Fruit fly (Drosophila melanogaster) whole organism, prepupa: ENCODE data around the gene CG7789.
A peak's percentile ranks its signal among the peaks of the same experiment; 100 is the strongest.

Experiments
- Blimp-1 ChIP-seq: fragments of 200-800 bp; sonication (Bioruptor generic); optimal IDR thresholded peaks from 3 replicates; lab custom pipeline; 2017; ENCODE audit warnings: missing biosample characterization, missing genetic modification characterization, mild to moderate bottlenecking, moderate library complexity, missing genetic modification reagents
- CG11294 ChIP-seq: fragments of 200-800 bp; sonication (Bioruptor generic); IDR thresholded peaks from 2 replicates; pipeline ENCODE4 v1.3.6; 2022; ENCODE audit warnings: missing biosample characterization, missing genetic modification characterization
- CG11762 ChIP-seq: fragments of 200-800 bp; sonication (Bioruptor generic); optimal IDR thresholded peaks from 3 replicates; lab custom pipeline; 2016; ENCODE audit warnings: missing biosample characterization, missing genetic modification characterization; ENCODE audit not compliant: insufficient read depth
- CG11902 ChIP-seq: fragments of 200-800 bp; sonication (Bioruptor generic); optimal IDR thresholded peaks from 3 replicates; lab custom pipeline; 2016; ENCODE audit warnings: missing biosample characterization, missing genetic modification characterization
- CG15336 ChIP-seq: fragments of 200-800 bp; sonication (Bioruptor generic); IDR thresholded peaks from 2 replicates; pipeline ENCODE4 v1.3.6; 2022; ENCODE audit warnings: missing biosample characterization, missing genetic modification characterization
- CG1621 ChIP-seq: fragments of 200-800 bp; sonication (Bioruptor generic); optimal IDR thresholded peaks from 3 replicates; lab custom pipeline; 2018; ENCODE audit warnings: missing biosample characterization, mild to moderate bottlenecking, missing genetic modification characterization
- CG16779 ChIP-seq: fragments of 200-800 bp; sonication (Bioruptor generic); optimal IDR thresholded peaks from 3 replicates; lab custom pipeline; 2017; ENCODE audit warnings: missing biosample characterization, mild to moderate bottlenecking, missing genetic modification characterization
- CG3032 ChIP-seq: fragments of 200-800 bp; optimal IDR thresholded peaks from 2 replicates; lab custom pipeline; 2019; ENCODE audit warnings: missing biosample characterization, mild to moderate bottlenecking, missing genetic modification characterization, moderate library complexity
- CG32006 ChIP-seq: fragments of 200-800 bp; sonication (Bioruptor generic); optimal IDR thresholded peaks from 3 replicates; lab custom pipeline; 2017; ENCODE audit warnings: missing biosample characterization, mild to moderate bottlenecking, missing genetic modification characterization
- CG34406 ChIP-seq: fragments of 200-800 bp; sonication (Bioruptor generic); optimal IDR thresholded peaks from 3 replicates; lab custom pipeline; 2016; ENCODE audit warnings: missing biosample characterization, missing genetic modification characterization
- CG3919 ChIP-seq: fragments of 200-800 bp; sonication (Bioruptor generic); optimal IDR thresholded peaks from 3 replicates; lab custom pipeline; 2016; ENCODE audit warnings: missing biosample characterization, missing genetic modification characterization
- CG6792 ChIP-seq: fragments of 200-800 bp; sonication (Bioruptor generic); optimal IDR thresholded peaks from 3 replicates; lab custom pipeline; 2016; ENCODE audit warnings: missing biosample characterization, missing genetic modification characterization
- CG6808 ChIP-seq: fragments of 200-800 bp; sonication (Bioruptor generic); optimal IDR thresholded peaks from 3 replicates; lab custom pipeline; 2017; ENCODE audit warnings: missing biosample characterization, missing genetic modification characterization, mild to moderate bottlenecking, moderate library complexity, missing genetic modification reagents
- CG7368 ChIP-seq: fragments of 200-800 bp; sonication (Bioruptor generic); optimal IDR thresholded peaks from 3 replicates; lab custom pipeline; 2016; ENCODE audit warnings: missing biosample characterization, missing genetic modification characterization
- CG8119 ChIP-seq: fragments of 200-800 bp; sonication (Bioruptor generic); IDR thresholded peaks from 3 replicates; pipeline ENCODE4 v1.3.6; 2022; ENCODE audit warnings: missing biosample characterization, missing genetic modification characterization
- CG8319 ChIP-seq: fragments of 200-800 bp; sonication (Bioruptor generic); optimal IDR thresholded peaks from 3 replicates; lab custom pipeline; 2016; ENCODE audit warnings: missing biosample characterization, missing genetic modification characterization
- CG9139 ChIP-seq: fragments of 200-800 bp; sonication (Bioruptor generic); optimal IDR thresholded peaks from 3 replicates; lab custom pipeline; 2017; ENCODE audit warnings: missing biosample characterization, mild to moderate bottlenecking, missing genetic modification characterization
- Eip75B ChIP-seq: fragments of 200-800 bp; sonication (Bioruptor generic); optimal IDR thresholded peaks from 3 replicates; lab custom pipeline; 2016; ENCODE audit warnings: missing biosample characterization, missing genetic modification characterization
- Eip78C ChIP-seq: fragments of 200-800 bp; sonication (Bioruptor generic); peaks from one replicate; lab custom pipeline; 2016; ENCODE audit warnings: missing biosample characterization, missing genetic modification characterization
- Eip93F ChIP-seq: fragments of 200-800 bp; sonication (Bioruptor generic); optimal IDR thresholded peaks from 2 replicates; lab custom pipeline; 2016; ENCODE audit warnings: missing biosample characterization, mild to moderate bottlenecking, missing genetic modification characterization
- Ets21C ChIP-seq: fragments of 200-800 bp; sonication (Bioruptor generic); optimal IDR thresholded peaks from 3 replicates; lab custom pipeline; 2016; ENCODE audit warnings: missing biosample characterization, missing genetic modification characterization
- Gug ChIP-seq: fragments of 200-800 bp; sonication (Bioruptor generic); IDR thresholded peaks from 2 replicates; pipeline ENCODE4 v1.3.6; 2022; ENCODE audit warnings: missing biosample characterization, missing genetic modification characterization
- Hr38 ChIP-seq: sonication (Bioruptor generic); optimal IDR thresholded peaks from 2 replicates; lab custom pipeline; 2016; ENCODE audit warnings: missing biosample characterization, missing genetic modification characterization
- Hr39 ChIP-seq: fragments of 200-800 bp; sonication (Bioruptor generic); optimal IDR thresholded peaks from 2 replicates; lab custom pipeline; 2016; ENCODE audit warnings: missing biosample characterization, missing genetic modification characterization
- Hr4 ChIP-seq: fragments of 200-800 bp; sonication (Bioruptor generic); optimal IDR thresholded peaks from 3 replicates; lab custom pipeline; 2016; ENCODE audit warnings: missing biosample characterization, missing genetic modification characterization
- Lpt ChIP-seq: fragments of 200-800 bp; sonication (Bioruptor generic); optimal IDR thresholded peaks from 3 replicates; lab custom pipeline; 2016; ENCODE audit warnings: missing biosample characterization, missing genetic modification characterization
- Met ChIP-seq: fragments of 200-800 bp; sonication (Bioruptor generic); optimal IDR thresholded peaks from 3 replicates; lab custom pipeline; 2016; ENCODE audit warnings: missing biosample characterization, missing genetic modification characterization
- OdsH ChIP-seq: fragments of 200-800 bp; sonication (Bioruptor generic); optimal IDR thresholded peaks from 3 replicates; lab custom pipeline; 2016; ENCODE audit warnings: missing biosample characterization, missing genetic modification characterization
- Smox ChIP-seq: fragments of 200-800 bp; sonication (Bioruptor generic); optimal IDR thresholded peaks from 3 replicates; lab custom pipeline; 2016; ENCODE audit warnings: missing biosample characterization, missing genetic modification characterization
- Sox102F ChIP-seq: fragments of 200-800 bp; sonication (Bioruptor generic); optimal IDR thresholded peaks from 2 replicates; lab custom pipeline; 2016; ENCODE audit warnings: missing biosample characterization, mild to moderate bottlenecking, missing genetic modification characterization
- Sox14 ChIP-seq: fragments of 200-800 bp; sonication (Bioruptor generic); optimal IDR thresholded peaks from 3 replicates; lab custom pipeline; 2016; ENCODE audit warnings: missing biosample characterization, missing genetic modification characterization
- achi ChIP-seq: fragments of 200-800 bp; sonication (Bioruptor generic); optimal IDR thresholded peaks from 3 replicates; lab custom pipeline; 2016; ENCODE audit warnings: missing biosample characterization, missing genetic modification characterization
- acj6 ChIP-seq: fragments of 200-800 bp; sonication (Bioruptor generic); optimal IDR thresholded peaks from 3 replicates; lab custom pipeline; 2016; ENCODE audit warnings: missing biosample characterization, missing genetic modification characterization
- eg ChIP-seq: fragments of 200-800 bp; sonication (Bioruptor generic); IDR thresholded peaks from 3 replicates; pipeline ENCODE4 v1.3.6; 2022; ENCODE audit warnings: missing biosample characterization, missing genetic modification characterization
- esn ChIP-seq: fragments of 200-800 bp; sonication (Bioruptor generic); optimal IDR thresholded peaks from 2 replicates; lab custom pipeline; 2016; ENCODE audit warnings: missing biosample characterization, mild to moderate bottlenecking, missing genetic modification characterization, moderate library complexity
- fd59A ChIP-seq: fragments of 200-800 bp; sonication (Bioruptor generic); optimal IDR thresholded peaks from 2 replicates; lab custom pipeline; 2017; ENCODE audit warnings: missing biosample characterization, mild to moderate bottlenecking, missing genetic modification characterization, missing genetic modification reagents
- fd85E ChIP-seq: fragments of 200-800 bp; sonication (Bioruptor generic); optimal IDR thresholded peaks from 3 replicates; lab custom pipeline; 2016; ENCODE audit warnings: missing biosample characterization, missing genetic modification characterization
- fkh ChIP-seq: fragments of 200-800 bp; sonication (Bioruptor generic); optimal IDR thresholded peaks from 3 replicates; lab custom pipeline; 2017; ENCODE audit warnings: missing biosample characterization, mild to moderate bottlenecking, missing genetic modification characterization, moderate library complexity
- lz ChIP-seq: fragments of 200-800 bp; sonication (Bioruptor generic); optimal IDR thresholded peaks from 3 replicates; lab custom pipeline; 2016; ENCODE audit warnings: missing biosample characterization, missing genetic modification characterization
- net ChIP-seq: fragments of 200-800 bp; sonication (Bioruptor generic); optimal IDR thresholded peaks from 3 replicates; lab custom pipeline; 2016; ENCODE audit warnings: missing biosample characterization, missing genetic modification characterization
- salr ChIP-seq, 2 experiments: fragments of 200-800 bp; sonication (Bioruptor generic); optimal IDR thresholded peaks; 3 replicates each; lab custom pipeline; 2016 to 2018; ENCODE audit warnings: missing biosample characterization in 2 of 2, missing genetic modification characterization in 2 of 2, mild to moderate bottlenecking in 1 of 2
- spab ChIP-seq: fragments of 200-800 bp; sonication (Bioruptor generic); optimal IDR thresholded peaks from 2 replicates; lab custom pipeline; 2017; ENCODE audit warnings: missing biosample characterization, mild to moderate bottlenecking, missing genetic modification characterization, missing genetic modification reagents
- ss ChIP-seq, 2 experiments: fragments of 200-800 bp; sonication (Bioruptor generic); optimal IDR thresholded peaks; 2 replicates in 1 of 2; 3 replicates in 1 of 2; lab custom pipeline; 2017 to 2018; ENCODE audit warnings: mild to moderate bottlenecking in 2 of 2, missing biosample characterization in 2 of 2, missing genetic modification characterization in 2 of 2, moderate library complexity in 1 of 2
- svp ChIP-seq: fragments of 200-800 bp; sonication (Bioruptor generic); peaks from one replicate; lab custom pipeline; 2016; ENCODE audit warnings: missing biosample characterization, missing genetic modification characterization
- vri ChIP-seq: fragments of 200-800 bp; sonication (Bioruptor generic); optimal IDR thresholded peaks from 3 replicates; lab custom pipeline; 2016; ENCODE audit warnings: missing biosample characterization, mild to moderate bottlenecking, missing genetic modification characterization

Gene CG7789

dm6 chr3R:29786016-29786996 lies 16.7 kb upstream of the CG7789 start (continued):
- TF ChIP-seq vri (GFP tag; lab: Kevin White, UChicago) (peak; percentile 65), CG3032 (peak; percentile 28), CG15336 (GFP tag; lab: Robert Waterston, UW) (peak; percentile 64), Eip78C (GFP tag; lab: Kevin White, UChicago) (peak; percentile 97), CG9139 (GFP tag; lab: Kevin White, UChicago) (no peak), fd85E (GFP tag; lab: Kevin White, UChicago) (peak; percentile 59), Hr39 (GFP tag; lab: Kevin White, UChicago) (peak; percentile 79), acj6 (GFP tag; lab: Kevin White, UChicago) (peak; percentile 55), CG6792 (peak; percentile 58), Ets21C (GFP tag; lab: Kevin White, UChicago) (peak; percentile 62), CG8319 (GFP tag; lab: Kevin White, UChicago) (peak; percentile 39), Smox (GFP tag; lab: Kevin White, UChicago) (peak; percentile 76), Eip75B (GFP tag; lab: Kevin White, UChicago) (peak; percentile 82), Lpt (GFP tag; lab: Kevin White, UChicago) (peak; percentile 63), Hr4 (no peak), Hr38 (no peak), Eip93F (GFP tag; lab: Kevin White, UChicago) (peak; percentile 65), lz (peak; percentile 77)

- TF ChIP-seq Blimp-1 (GFP tag; lab: Kevin White, UChicago) = peak; percentile 65
- TF ChIP-seq esn (GFP tag; lab: Kevin White, UChicago) = peak; percentile 43
- TF ChIP-seq Hr4 = no peak
- peak; percentile 33 for TF ChIP-seq Sox102F
- no peak for TF ChIP-seq Hr38
- TF ChIP-seq CG8319 (GFP tag; lab: Kevin White, UChicago) = no peak
- TF ChIP-seq CG6808 = no peak
- no peak for TF ChIP-seq Lpt (GFP tag; lab: Kevin White, UChicago)
- TF ChIP-seq CG7368 (GFP tag; lab: Kevin White, UChicago) = no peak
- TF ChIP-seq eg (GFP tag; lab: Robert Waterston, UW) = no peak
- TF ChIP-seq Eip78C (GFP tag; lab: Kevin White, UChicago) = no peak
- TF ChIP-seq Sox14 (GFP tag; lab: Kevin White, UChicago) = peak; percentile 18
- no peak for TF ChIP-seq CG11294 (GFP tag; lab: Robert Waterston, UW)
- TF ChIP-seq CG15336 (GFP tag; lab: Robert Waterston, UW) = no peak
- TF ChIP-seq Met (GFP tag; lab: Kevin White, UChicago) = peak; percentile 15
- no peak for TF ChIP-seq net (GFP tag; lab: Kevin White, UChicago)
- no peak for TF ChIP-seq spab (GFP tag; lab: Kevin White, UChicago)
- no peak for TF ChIP-seq CG11902 (GFP tag; lab: Kevin White, UChicago)
- TF ChIP-seq ss (GFP tag; optimal IDR thresholded peaks at IDR 0.05; lab: Kevin White, UChicago) = no peak
- TF ChIP-seq CG8119 (GFP tag; lab: Robert Waterston, UW) = no peak
- no peak for TF ChIP-seq CG32006 (GFP tag; lab: Kevin White, UChicago)
- TF ChIP-seq Gug (GFP tag; lab: Robert Waterston, UW) = no peak
- no peak for TF ChIP-seq achi
- no peak for TF ChIP-seq acj6 (GFP tag; lab: Kevin White, UChicago)
- no peak for TF ChIP-seq OdsH (GFP tag; lab: Kevin White, UChicago)
- no peak for TF ChIP-seq CG9139 (GFP tag; lab: Kevin White, UChicago)
- TF ChIP-seq svp (GFP tag; lab: Kevin White, UChicago) = peak; percentile 77
- no peak for TF ChIP-seq CG16779
- TF ChIP-seq Hr39 (GFP tag; lab: Kevin White, UChicago) = no peak
- TF ChIP-seq salr (GFP tag; optimal IDR thresholded peaks at IDR 0.05; lab: Kevin White, UChicago) = no peak
- no peak for TF ChIP-seq CG3919 (GFP tag; lab: Kevin White, UChicago)
- TF ChIP-seq fd59A (GFP tag; lab: Kevin White, UChicago) = no peak
- no peak for TF ChIP-seq CG6792
- TF ChIP-seq CG11762 (GFP tag; lab: Kevin White, UChicago) = no peak
- TF ChIP-seq CG3032 = no peak
- peak; percentile 18 for TF ChIP-seq vri (GFP tag; lab: Kevin White, UChicago)
- no peak for TF ChIP-seq Ets21C (GFP tag; lab: Kevin White, UChicago)
- no peak for TF ChIP-seq fkh
- TF ChIP-seq CG34406 (GFP tag; lab: Kevin White, UChicago) = no peak
- TF ChIP-seq lz = no peak
- no peak for TF ChIP-seq CG1621 (tag; lab: Kevin White, UChicago)
These were observed 15.0 kb upstream of the CG7789 start for dm6 chr3R:29787891-29788549.
